Fruit fly (Drosophila melanogaster): ENCODE measurements around the gene CG6126.

CG6126 gene

dm6 chr3R:16203025-16203421 is at the start of gene CG6126, which contains the start of gene CG31287:
TSS of gene CG6126 (minus strand) at chr3R:16203083.
TSS of gene CG31287 (plus strand) at chr3R:16203371.
- TF ChIP-seq CTCF (optimal IDR thresholded peaks at IDR 0.05) (no peak), CG8478 (optimal IDR thresholded peaks at IDR 0.05) (no peak)

dm6 chr3R:16251926-16252287 is 49.0 kb upstream of the CG6126 start:
- TF ChIP-seq CTCF (optimal IDR thresholded peaks at IDR 0.05) (no peak), CG8478 (optimal IDR thresholded peaks at IDR 0.05) (no peak)

DNA sequence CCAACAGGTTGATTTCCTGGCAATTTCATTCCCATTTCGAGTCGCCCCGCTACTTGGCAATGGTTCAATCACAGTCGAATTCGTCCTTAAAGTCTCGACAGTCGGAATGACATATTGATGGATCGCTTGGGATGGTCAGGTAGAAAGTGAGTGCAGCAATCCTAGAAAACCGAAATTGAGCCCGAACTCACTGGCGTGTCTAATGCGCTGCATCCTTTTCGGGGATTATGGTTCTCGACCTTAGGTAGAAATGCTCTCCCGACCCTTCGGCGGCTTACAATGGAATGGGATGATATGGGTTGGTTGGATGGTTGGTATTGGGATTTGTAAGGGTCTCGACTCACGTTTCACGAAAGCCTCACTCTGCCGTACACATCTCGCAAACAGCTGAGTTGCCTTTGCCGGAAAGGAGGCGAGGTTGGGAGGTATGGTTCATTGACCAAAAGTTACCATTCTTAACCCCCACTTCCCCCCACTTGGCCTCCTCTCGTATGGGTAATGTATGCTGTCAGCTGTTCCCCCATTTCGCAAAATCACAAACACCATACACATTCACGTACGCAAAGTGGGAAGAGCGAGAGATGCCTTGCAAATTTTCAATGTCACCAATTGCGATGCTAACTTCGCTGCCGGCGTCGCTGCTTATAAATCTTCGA is 48.5 kb upstream of the CG6126 start:
- TF ChIP-seq CG8478 (optimal IDR thresholded peaks at IDR 0.05) (no peak), CTCF (optimal IDR thresholded peaks at IDR 0.05) (no peak)

DNA sequence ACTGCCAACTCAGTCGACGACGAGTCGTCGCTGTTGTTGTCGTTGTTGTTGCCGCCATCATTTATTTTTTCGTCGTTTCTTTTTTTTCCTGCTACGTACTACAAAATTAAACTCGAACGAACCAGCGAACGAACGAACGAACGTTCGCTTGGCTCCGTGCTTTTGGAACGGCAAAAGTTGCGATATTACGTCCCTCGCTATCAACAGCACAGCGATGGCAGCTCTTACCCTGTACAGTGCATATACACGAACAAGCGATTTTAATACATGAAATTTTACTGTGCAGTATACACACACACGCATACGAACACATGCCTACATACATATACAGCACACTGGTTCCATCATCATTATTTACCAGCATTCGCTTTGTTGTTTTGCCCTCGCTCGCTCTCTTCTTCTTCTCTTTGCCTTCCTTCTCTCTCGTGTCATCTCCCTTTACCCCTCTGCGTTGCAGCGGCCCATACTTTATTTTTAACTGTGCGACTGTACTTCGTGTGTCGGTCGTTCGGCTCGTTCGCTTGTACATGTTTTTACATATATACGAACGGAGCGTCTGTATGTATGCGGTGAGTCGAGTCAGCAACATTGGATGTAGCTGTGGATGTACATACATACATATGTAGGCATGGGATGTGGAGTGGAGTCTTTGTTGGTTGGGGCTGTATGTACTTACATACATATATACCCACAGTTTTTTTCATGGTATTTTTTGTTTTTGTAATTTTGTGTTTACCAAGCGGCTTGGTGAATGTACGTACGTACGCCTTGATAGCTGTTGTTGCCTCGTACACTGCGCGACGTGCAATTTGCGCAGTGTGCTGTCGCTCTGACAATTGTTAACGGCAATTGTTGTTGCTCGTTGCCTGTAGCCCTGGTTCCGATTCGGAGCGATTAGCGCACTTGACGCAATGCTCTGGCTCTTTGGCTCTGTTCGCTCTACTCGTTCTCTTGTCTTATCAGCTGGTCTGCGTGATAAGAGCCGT is 47.2 kb upstream of the CG6126 start:
- TF ChIP-seq CG8478 (optimal IDR thresholded peaks at IDR 0.05) (peak; percentile 5), CTCF (optimal IDR thresholded peaks at IDR 0.05) (no peak)

DNA sequence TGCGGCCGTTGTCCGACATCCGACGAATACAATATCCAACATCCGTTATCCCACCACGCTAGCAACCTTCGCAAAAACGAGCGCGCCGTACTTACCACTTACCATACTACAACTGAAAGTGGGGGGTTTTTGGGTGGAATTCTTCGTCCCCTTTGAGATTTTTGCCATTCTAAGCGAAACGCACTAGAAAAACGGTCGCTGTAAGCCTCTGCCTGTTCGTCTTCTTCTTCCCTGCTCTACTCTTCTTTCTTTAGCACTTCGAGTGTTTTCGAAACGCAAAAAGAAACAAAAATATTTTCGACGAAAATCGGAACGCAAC is 46.6 kb upstream of the CG6126 start:
- TF ChIP-seq CG8478 (optimal IDR thresholded peaks at IDR 0.05) (no peak), CTCF (optimal IDR thresholded peaks at IDR 0.05) (no peak)

dm6 chr3R:16248500-16249025 is 45.7 kb upstream of the CG6126 start:
- TF ChIP-seq CTCF (optimal IDR thresholded peaks at IDR 0.05), result no peak
- no peak for TF ChIP-seq CG8478 (optimal IDR thresholded peaks at IDR 0.05)

DNA sequence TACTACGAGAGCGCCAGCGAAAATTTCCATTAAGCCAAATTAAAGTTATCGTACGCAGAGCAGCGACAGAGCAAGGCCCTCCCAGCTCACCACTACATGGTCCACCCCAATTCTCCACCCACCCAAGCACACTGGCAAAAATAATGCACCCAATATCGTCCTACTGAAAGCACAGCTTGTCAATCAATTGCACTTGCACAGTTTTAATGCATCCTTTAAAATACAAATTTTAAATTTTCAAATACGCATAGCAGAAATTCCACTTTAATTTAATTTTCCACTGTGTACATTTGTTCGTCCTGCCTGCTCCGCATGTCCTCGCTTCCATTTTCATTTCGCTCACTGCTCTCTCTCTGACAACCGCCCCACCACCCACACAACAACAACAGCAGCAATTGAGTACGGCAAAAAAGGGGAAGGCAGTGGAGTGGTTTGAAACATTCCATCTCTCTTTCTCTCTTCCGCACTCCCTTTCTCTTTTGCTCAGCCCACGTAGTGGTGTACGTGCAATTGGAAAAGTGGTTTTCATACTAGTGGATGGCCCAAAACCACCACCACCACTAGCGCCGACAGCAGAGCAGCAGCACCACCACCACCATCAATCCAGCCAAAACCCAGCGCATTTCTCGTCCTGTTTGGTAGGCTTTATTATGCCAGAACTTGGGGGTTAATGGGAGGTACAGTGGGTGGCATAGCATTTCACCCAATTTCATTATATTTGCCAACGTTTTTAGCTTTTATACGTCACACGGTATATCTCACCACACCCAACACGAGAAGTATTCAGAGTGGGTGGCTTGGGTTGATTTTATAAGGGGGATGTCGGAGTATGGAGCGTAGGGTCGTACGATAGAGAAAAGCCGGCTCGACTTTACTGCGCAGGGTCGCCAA is 45.0 kb upstream of the CG6126 start:
- TF ChIP-seq CTCF (optimal IDR thresholded peaks at IDR 0.05) (no peak), CG8478 (optimal IDR thresholded peaks at IDR 0.05) (no peak)

dm6 chr3R:16247027-16247426 is 44.1 kb upstream of the CG6126 start:
- TF ChIP-seq CTCF (optimal IDR thresholded peaks at IDR 0.05), result no peak
- no peak for TF ChIP-seq CG8478 (optimal IDR thresholded peaks at IDR 0.05)

DNA sequence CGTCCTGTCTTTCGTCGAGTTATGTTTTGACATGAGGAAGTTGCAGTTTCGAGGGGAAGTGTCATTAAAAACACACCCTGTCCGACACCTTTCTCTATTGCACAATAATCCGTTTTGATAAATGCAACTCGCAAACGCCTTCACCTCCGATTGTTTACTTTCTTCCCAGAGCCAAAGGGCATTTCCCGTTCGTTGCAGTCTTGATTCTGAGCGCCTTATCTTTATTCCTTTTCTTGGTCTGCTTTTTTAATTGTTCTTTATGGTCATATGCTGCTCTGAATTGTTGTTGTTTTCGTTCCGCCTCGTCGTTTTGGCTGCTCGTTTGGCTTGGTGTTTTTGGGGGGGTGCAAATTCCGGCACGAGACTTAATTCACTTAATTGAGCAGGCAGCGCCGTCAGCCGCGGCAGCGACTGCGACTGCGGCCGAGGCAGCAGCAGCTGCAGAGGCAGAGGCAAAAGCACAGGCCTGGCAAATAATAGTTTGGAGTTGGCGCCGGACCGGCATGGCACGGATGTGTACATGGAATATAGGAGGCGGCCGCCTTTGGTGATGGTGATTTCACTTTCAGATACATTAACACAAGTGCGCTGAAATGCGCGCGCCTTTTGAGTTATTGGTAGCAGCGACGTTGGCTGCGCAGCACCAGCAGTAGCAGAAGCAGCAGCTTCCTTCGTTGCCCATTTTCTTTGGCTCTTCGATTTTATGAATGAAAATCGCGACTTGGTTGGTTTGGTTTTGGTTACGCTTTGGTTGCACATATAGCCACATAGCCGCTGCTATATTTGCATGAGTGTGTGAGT is 42.6 kb upstream of the CG6126 start:
- TF ChIP-seq CG8478 (optimal IDR thresholded peaks at IDR 0.05), result no peak
- no peak for TF ChIP-seq CTCF (optimal IDR thresholded peaks at IDR 0.05)

DNA sequence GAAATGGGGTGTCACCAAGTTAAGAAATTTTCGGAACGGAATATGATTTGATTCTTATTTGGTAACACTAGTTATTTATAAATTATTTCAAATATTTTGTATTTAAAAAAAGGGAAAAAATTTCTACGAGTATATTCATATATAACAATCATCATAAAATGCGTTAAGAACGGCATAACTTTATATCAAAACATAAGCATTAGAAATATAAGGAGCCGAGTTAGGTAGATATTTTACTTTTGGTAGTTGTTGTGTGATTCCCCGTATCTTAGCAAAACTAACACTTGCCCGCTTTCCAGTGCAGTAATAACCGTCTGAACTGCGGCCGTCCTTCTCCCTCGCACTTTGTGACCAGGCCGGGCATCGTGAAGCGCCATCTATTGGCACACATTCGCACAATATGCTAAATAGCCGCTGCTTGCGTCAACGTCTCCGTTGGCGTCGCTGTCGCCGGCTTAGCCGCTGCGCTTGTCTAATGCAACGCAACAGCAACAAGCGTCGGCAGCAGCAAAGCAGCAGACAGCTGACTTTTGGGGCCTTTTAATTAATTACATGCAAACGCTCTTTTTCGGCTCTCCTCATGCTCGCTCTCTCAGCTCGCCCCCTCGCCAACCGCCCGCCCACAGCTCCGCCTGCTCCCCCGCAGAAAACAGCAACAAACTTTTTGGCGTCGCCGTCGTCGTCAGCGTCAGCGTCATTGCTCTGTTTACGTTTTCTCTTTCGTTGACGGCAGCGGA is 41.5 kb upstream of the CG6126 start:
- TF ChIP-seq CG8478 (optimal IDR thresholded peaks at IDR 0.05) (no peak), CTCF (optimal IDR thresholded peaks at IDR 0.05) (peak; percentile 80 to 83)

dm6 chr3R:16242461-16242934 is 39.6 kb upstream of the CG6126 start:
- TF ChIP-seq CG8478 (optimal IDR thresholded peaks at IDR 0.05), result no peak
- peak; percentile 21 to 37 for TF ChIP-seq CTCF (optimal IDR thresholded peaks at IDR 0.05)

DNA sequence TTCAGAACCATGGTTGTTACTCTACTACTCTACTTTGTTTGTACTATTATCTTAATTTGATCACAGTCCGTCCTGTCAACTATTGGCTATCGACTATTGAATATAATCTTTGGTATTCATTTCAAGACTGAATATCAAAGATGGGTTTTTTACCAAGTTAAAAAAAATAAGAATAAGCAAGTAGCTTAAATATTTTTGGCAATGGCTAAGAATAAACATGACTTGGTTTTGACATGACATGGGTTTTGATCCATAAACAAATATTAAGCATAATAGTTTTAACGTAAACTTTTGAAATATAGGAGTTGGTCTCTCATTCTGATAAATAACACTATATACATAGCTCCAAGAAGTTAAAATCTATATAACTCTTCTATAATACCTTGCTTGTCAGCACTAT is 38.9 kb upstream of the CG6126 start:
- no peak for TF ChIP-seq CTCF (optimal IDR thresholded peaks at IDR 0.05)
- TF ChIP-seq CG8478 (optimal IDR thresholded peaks at IDR 0.05), result no peak

DNA sequence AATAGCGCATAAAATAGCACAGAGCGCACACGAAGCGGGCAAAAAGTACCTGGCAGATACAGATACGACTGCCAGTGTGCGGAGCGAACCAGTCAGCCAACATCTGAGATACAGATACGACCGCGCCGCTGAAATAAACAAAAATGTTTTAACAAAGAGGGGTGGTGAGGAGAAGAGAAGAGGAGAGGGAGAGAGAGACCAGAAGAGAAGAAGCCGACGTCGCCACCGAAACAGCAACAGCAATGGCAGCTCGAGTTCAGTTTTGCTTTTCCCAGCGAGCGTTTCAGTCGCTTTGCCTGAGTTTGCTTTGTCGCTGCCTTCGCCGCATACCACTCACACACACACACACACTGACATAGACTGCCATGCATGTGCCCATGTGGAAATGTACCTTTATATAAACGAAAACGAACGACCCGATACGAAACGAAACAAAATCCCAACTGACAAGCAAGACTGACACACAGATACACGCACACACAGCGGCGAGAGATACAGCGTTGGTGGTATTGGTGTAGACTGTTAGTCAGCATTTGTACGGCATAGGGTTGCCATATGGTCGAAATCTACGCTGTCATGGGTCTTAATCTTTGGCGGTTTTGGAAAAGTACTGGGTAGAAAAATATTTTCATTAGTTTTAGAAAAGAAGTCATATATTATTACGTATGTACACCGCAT is 38.4 kb upstream of the CG6126 start:
- TF ChIP-seq CTCF (optimal IDR thresholded peaks at IDR 0.05) (peak in 1 of 2 experiments; percentile 2), CG8478 (optimal IDR thresholded peaks at IDR 0.05) (no peak)

All from S2 (cell line).